Worm (Caenorhabditis elegans): ENCODE results near the gene set-6.

The set-6 gene

DNA sequence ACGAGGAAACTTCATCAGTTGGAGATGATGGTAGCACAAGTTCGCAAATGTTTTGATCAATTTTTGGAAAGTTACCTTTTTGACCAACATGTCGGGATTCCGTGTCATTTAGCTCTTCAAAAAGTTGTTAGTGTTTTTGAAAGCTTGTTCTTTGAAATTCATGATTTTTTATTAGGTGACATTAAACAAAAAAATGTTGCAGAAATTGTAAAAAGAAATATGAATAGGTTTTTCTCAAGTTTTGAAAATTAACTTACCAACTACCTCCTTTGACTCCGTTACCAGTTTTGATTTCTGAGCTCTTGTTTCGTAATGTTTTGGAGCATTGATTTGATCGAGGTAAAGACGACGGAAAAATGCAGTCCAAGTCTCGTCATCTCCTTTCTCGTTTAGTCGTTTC lies 22.4 kb downstream of the set-6 start (continued):
- TF ChIP-seq ets-4 (GFP tag; optimal IDR thresholded peaks at IDR 0.05), result no peak
- TF ChIP-seq unc-62 (GFP tag; optimal IDR thresholded peaks at IDR 0.05), result no peak
- no peak for TF ChIP-seq fkh-3 (tag; optimal IDR thresholded peaks at IDR 0.05)

DNA sequence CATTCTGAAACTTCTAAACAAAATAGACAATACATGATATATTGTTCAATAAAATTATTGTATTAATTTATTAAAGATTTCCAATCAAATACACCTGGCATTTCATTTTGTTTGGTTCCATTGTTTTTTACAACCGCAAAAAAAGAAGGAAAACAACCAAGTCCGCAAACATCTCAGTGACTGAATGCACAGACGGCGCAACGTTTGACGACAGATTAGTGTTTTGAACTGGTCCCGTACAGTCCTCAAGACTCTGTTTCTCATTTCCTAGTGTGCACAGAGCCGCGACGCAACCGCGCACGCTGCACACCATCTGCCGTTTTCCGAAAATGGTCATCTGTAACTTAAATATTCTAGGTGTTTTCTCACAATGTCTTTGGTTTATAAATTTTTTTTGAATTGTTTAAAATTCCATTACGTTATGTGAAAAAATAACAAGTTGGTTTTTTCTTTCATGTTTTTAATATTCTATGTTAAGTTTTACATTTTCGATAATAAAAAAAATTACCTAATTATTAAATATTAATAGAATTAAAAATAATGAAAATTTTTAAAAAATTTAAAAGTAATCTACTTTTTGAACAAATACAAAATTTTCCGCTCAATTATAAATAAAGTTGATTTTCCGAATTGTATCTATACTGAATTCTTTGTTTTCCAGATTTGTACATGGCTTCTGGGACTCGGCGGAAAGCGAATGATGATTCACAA lies 26.1 kb downstream of the set-6 start, which contains the start of gene lsd-1:
TSS of gene lsd-1 (plus strand) at position 661 of the 711 bp plus-strand sequence.
- TF ChIP-seq hsf-1 (GFP tag; IDR thresholded peaks at IDR 0.05), result no peak
- peak; percentile 20 for TF ChIP-seq attf-5 (GFP tag; optimal IDR thresholded peaks at IDR 0.05)
- TF ChIP-seq ekl-4 (GFP tag; IDR thresholded peaks at IDR 0.05), result no peak
- TF ChIP-seq nfya-1 (tag; optimal IDR thresholded peaks at IDR 0.05; ENCODE audit: borderline replicate concordance, insufficient read depth), result no peak
- TF ChIP-seq bed-1 (GFP tag; IDR thresholded peaks at IDR 0.05), result no peak
- no peak for TF ChIP-seq pha-4 (tag; optimal IDR thresholded peaks at IDR 0.05)
- TF ChIP-seq cebp-1 (GFP tag; IDR thresholded peaks at IDR 0.05), result no peak
- TF ChIP-seq cebp-1 (tag; optimal IDR thresholded peaks at IDR 0.05), result no peak

DNA sequence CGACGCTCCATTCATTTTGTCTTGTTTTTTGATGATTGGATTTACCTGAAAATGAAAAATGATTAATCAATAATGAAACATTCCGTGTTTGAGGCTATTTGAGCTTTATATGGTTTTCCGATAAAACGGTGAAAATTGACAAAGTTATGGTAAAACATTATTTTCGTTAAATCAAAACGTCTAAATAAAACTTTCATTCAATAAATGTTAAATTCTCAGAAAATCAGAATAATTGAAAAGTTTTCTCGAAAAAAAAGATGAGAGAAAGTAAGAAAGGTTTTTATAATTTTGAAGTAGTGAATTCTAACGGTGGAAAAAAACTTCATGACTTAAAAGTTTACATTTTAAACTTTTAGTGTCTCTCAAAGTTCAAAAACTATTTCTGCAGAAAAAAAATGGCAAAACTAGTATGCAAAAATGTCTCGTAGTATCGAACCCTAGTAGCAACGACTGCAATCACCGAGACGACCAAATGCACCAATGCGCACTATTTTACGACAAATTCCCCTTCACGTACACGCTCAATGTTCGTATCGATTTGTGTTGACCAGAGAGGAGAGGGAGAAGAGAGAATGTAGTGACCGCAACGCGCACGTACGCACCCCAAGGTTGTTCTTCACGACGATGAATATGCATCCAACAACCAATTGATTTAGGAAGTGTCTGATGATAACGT lies 27.6 kb downstream of the set-6 start, which contains the start of gene nfya-1:
TSS of gene nfya-1 (minus strand) at position 51 of the 676 bp plus-strand sequence.
- TF ChIP-seq nhr-27 (tag; optimal IDR thresholded peaks at IDR 0.05) (no peak), K11D2.4 (GFP tag; IDR thresholded peaks at IDR 0.05) (no peak), ceh-27 (GFP tag; optimal IDR thresholded peaks at IDR 0.05) (peak; percentile 51), nhr-80 (tag; optimal IDR thresholded peaks at IDR 0.05) (peak; percentile 11), C06A6.2 (GFP tag; conservative IDR thresholded peaks at IDR 0.05) (no peak), lin-40 (tag; optimal IDR thresholded peaks at IDR 0.05) (peak; percentile 39), sea-2 (GFP tag; IDR thresholded peaks at IDR 0.05) (no peak), gei-17 (GFP tag; optimal IDR thresholded peaks at IDR 0.05) (peak; percentile 19), egl-44 (GFP tag; IDR thresholded peaks at IDR 0.05) (no peak), somi-1 (GFP tag; optimal IDR thresholded peaks at IDR 0.05) (no peak), lir-1 (GFP tag; conservative IDR thresholded peaks at IDR 0.05) (no peak)

DNA sequence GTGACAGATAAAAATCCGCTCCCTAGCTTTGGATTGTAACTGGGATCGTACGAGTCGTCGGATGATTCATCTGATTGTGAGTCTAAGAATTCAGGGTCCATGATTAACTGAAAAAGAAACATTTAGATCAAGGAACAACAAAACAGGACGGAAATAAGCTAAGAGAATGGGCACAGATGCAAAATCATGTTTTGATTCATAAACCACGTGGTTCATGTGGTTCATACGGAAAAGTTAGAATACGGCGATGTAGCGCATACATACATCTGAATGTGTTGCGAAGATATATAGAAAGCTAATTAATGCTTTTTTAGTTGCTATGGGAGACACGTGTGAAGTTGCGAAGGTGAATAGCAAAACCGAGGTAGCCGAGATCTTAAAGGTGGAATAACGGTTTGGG lies 32.5 kb downstream of the set-6 start, which contains the start of gene F55G7.3:
TSS of gene F55G7.3 (minus strand) at position 101 of the 400 bp plus-strand sequence.
- TF ChIP-seq F52B5.7 (tag; optimal IDR thresholded peaks at IDR 0.05), result no peak
- TF ChIP-seq cebp-2 (GFP tag; IDR thresholded peaks at IDR 0.05), result no peak
- TF ChIP-seq bed-2 (GFP tag; IDR thresholded peaks at IDR 0.05), result no peak
- TF ChIP-seq xnd-1 (tag; optimal IDR thresholded peaks at IDR 0.05), result no peak
- TF ChIP-seq snpc-3.4 (tag; optimal IDR thresholded peaks at IDR 0.05), result no peak
- no peak for TF ChIP-seq attf-6 (GFP tag; IDR thresholded peaks at IDR 0.05)
- TF ChIP-seq aptf-3 (GFP tag; IDR thresholded peaks at IDR 0.05), result no peak
- no peak for TF ChIP-seq Y53F4B.3 (GFP tag; IDR thresholded peaks at IDR 0.05)
- no peak for TF ChIP-seq F49E8.2 (tag; optimal IDR thresholded peaks at IDR 0.05; ENCODE audit: insufficient read depth)
- TF ChIP-seq lag-1 (GFP tag; IDR thresholded peaks at IDR 0.05), result no peak
- TF ChIP-seq rec-8 (tag; optimal IDR thresholded peaks at IDR 0.05), result no peak
- TF ChIP-seq ccch-3 (GFP tag; optimal IDR thresholded peaks at IDR 0.05), result no peak

All from whole organism, young adult.